Worm (Caenorhabditis elegans) whole organism, L4 larva: ENCODE results near the gene C06E4.8.
"Not testable (repeated sequence)": the region's sequence is repeated elsewhere in the genome, so short reads cannot be mapped to it uniquely, and the experiment has no call there.

ENCODE experiments used
- D1046.2 ChIP-seq: fragments of 200-800 bp; sonication (Bioruptor generic); IDR thresholded peaks from 2 replicates; pipeline ENCODE4 v1.3.6; 2022; ENCODE audit warnings: missing genetic modification characterization, missing compliant biosample characterization
- F10B5.3 ChIP-seq: sonication (generic microtip); optimal IDR thresholded peaks from 2 replicates; lab custom pipeline; 2016; ENCODE audit warnings: mild to moderate bottlenecking, missing genetic modification characterization, missing compliant biosample characterization
- F49E8.2 ChIP-seq: sonication (generic microtip); optimal IDR thresholded peaks from 2 replicates; lab custom pipeline; 2016; ENCODE audit warnings: missing compliant biosample characterization, mild to moderate bottlenecking, missing genetic modification characterization, borderline replicate concordance
- T26A8.4 ChIP-seq: fragments of 200-800 bp; sonication (Bioruptor generic); IDR thresholded peaks from 2 replicates; pipeline ENCODE4 v1.3.6; 2022; ENCODE audit warnings: missing genetic modification characterization, missing compliant biosample characterization
- ZK546.5 ChIP-seq, 2 experiments: sonication (generic microtip); optimal IDR thresholded peaks; 2 replicates each; lab custom pipeline; 2017; ENCODE audit warnings: missing biosample characterization in 2 of 2, missing genetic modification characterization in 2 of 2
- aha-1 ChIP-seq: fragments of 150-350 bp; peaks from one replicate; lab custom pipeline; 2014; ENCODE audit warnings: missing biosample characterization, missing genetic modification characterization
- attf-4 ChIP-seq: sonication (generic microtip); optimal IDR thresholded peaks from 3 replicates; lab custom pipeline; 2017; ENCODE audit warnings: missing biosample characterization, missing genetic modification characterization
- ceh-28 ChIP-seq: fragments of 150-350 bp; optimal IDR thresholded peaks from 2 replicates; lab custom pipeline; 2014; ENCODE audit warnings: missing biosample characterization, missing genetic modification reagents, missing genetic modification characterization
- ceh-82 ChIP-seq: sonication (generic microtip); optimal IDR thresholded peaks from 2 replicates; lab custom pipeline; 2017; ENCODE audit warnings: missing biosample characterization, missing genetic modification characterization
- daf-12 ChIP-seq: fragments of 150-350 bp; optimal IDR thresholded peaks from 2 replicates; lab custom pipeline; 2014; ENCODE audit warnings: missing biosample characterization, missing genetic modification reagents, missing genetic modification characterization
- daf-16 ChIP-seq, 3 experiments: sonication (generic microtip); optimal IDR thresholded peaks; 2 replicates each; lab custom pipeline; 2016 to 2017; ENCODE audit warnings: missing genetic modification characterization in 3 of 3, missing genetic modification reagents in 3 of 3, mild to moderate bottlenecking in 2 of 3, missing compliant biosample characterization in 2 of 3, missing biosample characterization in 1 of 3, moderate library complexity in 1 of 3
- dmd-6 ChIP-seq: fragments of 200-800 bp; sonication (Bioruptor generic); IDR thresholded peaks from 2 replicates; pipeline ENCODE4 v1.3.6; 2022; ENCODE audit warnings: missing genetic modification reagents, missing genetic modification characterization, missing compliant biosample characterization
- duxl-1 ChIP-seq: sonication (generic microtip); optimal IDR thresholded peaks from 2 replicates; lab custom pipeline; 2016; ENCODE audit warnings: mild to moderate bottlenecking, missing genetic modification characterization, moderate library complexity, missing compliant biosample characterization; ENCODE audit not compliant: poor library complexity
- dve-1 ChIP-seq: sonication (generic microtip); optimal IDR thresholded peaks from 2 replicates; lab custom pipeline; 2017; ENCODE audit warnings: antibody characterized with exemption, mild to moderate bottlenecking, missing genetic modification characterization, missing compliant biosample characterization; ENCODE audit not compliant: insufficient read depth
- egl-27 ChIP-seq: sonication (generic microtip); optimal IDR thresholded peaks from 3 replicates; lab custom pipeline; 2017; ENCODE audit warnings: missing biosample characterization, missing genetic modification reagents, missing genetic modification characterization
- egl-43 ChIP-seq: fragments of 200-800 bp; sonication (Bioruptor generic); IDR thresholded peaks from 2 replicates; pipeline ENCODE4 v1.3.6; 2022; ENCODE audit warnings: missing genetic modification reagents, missing genetic modification characterization, missing compliant biosample characterization
- fkh-10 ChIP-seq: fragments of 150-350 bp; optimal IDR thresholded peaks from 2 replicates; lab custom pipeline; 2014; ENCODE audit warnings: missing biosample characterization, missing genetic modification reagents, missing genetic modification characterization
- fos-1 ChIP-seq: fragments of 150-350 bp; optimal IDR thresholded peaks from 2 replicates; lab custom pipeline; 2014; ENCODE audit warnings: missing biosample characterization, missing genetic modification characterization
- hlh-11 ChIP-seq: fragments of 200-800 bp; sonication (Bioruptor generic); optimal IDR thresholded peaks from 2 replicates; lab custom pipeline; 2018; ENCODE audit warnings: mild to moderate bottlenecking, missing genetic modification characterization, missing compliant biosample characterization
- hlh-30 ChIP-seq: sonication (generic microtip); optimal IDR thresholded peaks from 2 replicates; lab custom pipeline; 2017; ENCODE audit warnings: antibody characterized with exemption, mild to moderate bottlenecking, missing genetic modification characterization, missing compliant biosample characterization; ENCODE audit not compliant: insufficient read depth
- lim-7 ChIP-seq: fragments of 200-800 bp; sonication (Bioruptor generic); IDR thresholded peaks from 2 replicates; pipeline ENCODE4 v1.3.6; 2022; ENCODE audit warnings: missing genetic modification characterization, missing compliant biosample characterization
- lin-39 ChIP-seq: fragments of 150-350 bp; optimal IDR thresholded peaks from 2 replicates; lab custom pipeline; 2014; ENCODE audit warnings: missing biosample characterization, missing genetic modification reagents, missing genetic modification characterization
- madf-5 ChIP-seq, 2 experiments: fragments of 200-800 bp; sonication (Bioruptor generic); IDR thresholded peaks; 2 replicates each; pipeline ENCODE4 v1.3.6; 2022; ENCODE audit warnings: missing compliant biosample characterization in 2 of 2, missing genetic modification characterization in 2 of 2
- mdl-1 ChIP-seq, 2 experiments: fragments of 150-350 bp in 1 of 2; sonication (generic microtip) in 1 of 2; optimal IDR thresholded peaks; 2 replicates each; lab custom pipeline; 2014 to 2017; ENCODE audit warnings: missing biosample characterization in 2 of 2, missing genetic modification characterization in 2 of 2
- mes-2 ChIP-seq: sonication (generic microtip); optimal IDR thresholded peaks from 2 replicates; lab custom pipeline; 2016; ENCODE audit warnings: missing genotype, mild to moderate bottlenecking, missing genetic modification characterization, missing compliant biosample characterization; ENCODE audit not compliant: poor library complexity, severe bottlenecking
- mxl-3 ChIP-seq: fragments of 200-800 bp; sonication (Bioruptor generic); optimal IDR thresholded peaks from 2 replicates; lab custom pipeline; 2018; ENCODE audit warnings: mild to moderate bottlenecking, missing genetic modification characterization, missing compliant biosample characterization
- nhr-102 ChIP-seq: sonication (generic microtip); optimal IDR thresholded peaks from 2 replicates; lab custom pipeline; 2016; ENCODE audit warnings: mild to moderate bottlenecking, missing genetic modification characterization, moderate library complexity, missing compliant biosample characterization
- nhr-28 ChIP-seq: fragments of 150-350 bp; optimal IDR thresholded peaks from 2 replicates; lab custom pipeline; 2014; ENCODE audit warnings: missing biosample characterization, missing genetic modification characterization
- nhr-6 ChIP-seq: fragments of 150-350 bp; optimal IDR thresholded peaks from 2 replicates; lab custom pipeline; 2014; ENCODE audit warnings: missing biosample characterization, missing genetic modification characterization
- nhr-77 ChIP-seq: fragments of 150-350 bp; optimal IDR thresholded peaks from 2 replicates; lab custom pipeline; 2014; ENCODE audit warnings: missing biosample characterization, missing genetic modification characterization
- pqm-1 ChIP-seq: sonication (generic microtip); optimal IDR thresholded peaks from 2 replicates; lab custom pipeline; 2017; ENCODE audit warnings: missing biosample characterization, missing genetic modification characterization
- skn-1 ChIP-seq: fragments of 150-350 bp; optimal IDR thresholded peaks from 2 replicates; lab custom pipeline; 2014; ENCODE audit warnings: missing biosample characterization, missing genetic modification characterization
- snpc-1.2 ChIP-seq: fragments of 200-800 bp; sonication (Bioruptor generic); IDR thresholded peaks from 2 replicates; pipeline ENCODE4 v1.3.6; 2022; ENCODE audit warnings: missing genetic modification reagents, missing genetic modification characterization, missing compliant biosample characterization
- tra-1 ChIP-seq: fragments of 200-800 bp; sonication (Bioruptor generic); IDR thresholded peaks from 2 replicates; pipeline ENCODE4 v1.3.6; 2022; ENCODE audit warnings: missing genetic modification reagents, missing genetic modification characterization, missing compliant biosample characterization
- zfp-2 ChIP-seq: sonication (generic microtip); optimal IDR thresholded peaks from 2 replicates; lab custom pipeline; 2016; ENCODE audit warnings: mild to moderate bottlenecking, missing genetic modification characterization, missing compliant biosample characterization
- ztf-11 ChIP-seq: fragments of 150-350 bp; optimal IDR thresholded peaks from 2 replicates; lab custom pipeline; 2014; ENCODE audit warnings: missing biosample characterization, missing genetic modification characterization

C06E4.8 gene

DNA sequence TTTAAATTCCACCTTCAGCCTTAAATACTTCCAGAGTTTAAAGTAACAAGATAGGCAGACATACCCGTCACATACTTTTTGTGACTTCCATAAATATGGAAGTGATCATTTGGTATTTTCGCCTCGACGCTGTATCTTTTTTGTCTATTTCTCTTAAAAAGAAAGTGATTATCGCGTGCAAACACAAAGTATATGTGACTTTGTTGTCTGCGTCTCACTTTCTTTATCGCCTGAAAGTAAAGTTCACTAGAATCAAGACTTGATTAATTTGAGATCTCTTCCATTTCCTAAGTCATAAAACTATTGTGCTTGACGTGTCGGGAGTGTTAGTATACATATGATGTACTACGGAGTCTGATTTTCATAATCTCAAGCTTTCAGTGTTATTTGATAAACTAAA, 27.4 kb downstream of the C06E4.8 start, which contains the start of gene C06E4.6:
C06E4.6 (minus strand) TSS at position 51 of the 400 bp plus-strand sequence.
- TF ChIP-seq egl-43 (GFP tag; lab: Robert Waterston, UW): no peak
- no peak for TF ChIP-seq skn-1 (tag; lab: Kevin White, UChicago)
- TF ChIP-seq attf-4: no peak
- no peak for TF ChIP-seq hlh-11 (tag; lab: Kevin White, UChicago)
- no peak for TF ChIP-seq F10B5.3
- no peak for TF ChIP-seq madf-5 (GFP tag; IDR thresholded peaks at IDR 0.05; lab: Robert Waterston, UW)
- peak in 1 of 2 experiments; percentile 66 for TF ChIP-seq mdl-1 (tag; optimal IDR thresholded peaks at IDR 0.05; lab: Kevin White, UChicago)
- TF ChIP-seq nhr-28 (tag; lab: Kevin White, UChicago): peak; percentile 96
- TF ChIP-seq ceh-28: no peak
- TF ChIP-seq dmd-6 (GFP tag; lab: Robert Waterston, UW): peak; percentile 82
- TF ChIP-seq pqm-1: peak; percentile 43
- no peak for TF ChIP-seq dve-1 (tag; lab: Kevin White, UChicago)
- TF ChIP-seq D1046.2 (GFP tag; lab: Robert Waterston, UW): no peak
- TF ChIP-seq lim-7: no peak
- no peak for TF ChIP-seq ceh-82 (tag; lab: Kevin White, UChicago)
- no peak for TF ChIP-seq daf-12 (tag; lab: Kevin White, UChicago)
- no peak for TF ChIP-seq tra-1
- no peak for TF ChIP-seq daf-16 (GFP tag; optimal IDR thresholded peaks at IDR 0.05; lab: Kevin White, UChicago)
- TF ChIP-seq daf-16 (tag; optimal IDR thresholded peaks at IDR 0.05; lab: Kevin White, UChicago): peak; percentile 23
- TF ChIP-seq fos-1 (tag; lab: Kevin White, UChicago): no peak
- TF ChIP-seq nhr-102: peak; percentile 92
- TF ChIP-seq ztf-11: no peak
- TF ChIP-seq hlh-30 (tag; lab: Kevin White, UChicago): peak; percentile 62
- no peak for TF ChIP-seq zfp-2
- no peak for TF ChIP-seq nhr-6 (tag; lab: Kevin White, UChicago)
- TF ChIP-seq duxl-1 (tag; lab: Kevin White, UChicago): no peak
- TF ChIP-seq snpc-1.2 (GFP tag; lab: Robert Waterston, UW): no peak
- TF ChIP-seq nhr-77 (tag; lab: Kevin White, UChicago): peak; percentile 7

ce11 chrIV:7254690-7255089, 31.0 kb downstream of the C06E4.8 start, which contains the start of gene C06E4.5:
C06E4.5 (plus strand) TSS chrIV:7254990.
- not testable (repeated sequence) for TF ChIP-seq ZK546.5 (tag; optimal IDR thresholded peaks at IDR 0.05; lab: Kevin White, UChicago); zfp-2; T26A8.4
- TF ChIP-seq, all 104 proteins: peak for 0; not testable (repeated sequence) for 104

DNA sequence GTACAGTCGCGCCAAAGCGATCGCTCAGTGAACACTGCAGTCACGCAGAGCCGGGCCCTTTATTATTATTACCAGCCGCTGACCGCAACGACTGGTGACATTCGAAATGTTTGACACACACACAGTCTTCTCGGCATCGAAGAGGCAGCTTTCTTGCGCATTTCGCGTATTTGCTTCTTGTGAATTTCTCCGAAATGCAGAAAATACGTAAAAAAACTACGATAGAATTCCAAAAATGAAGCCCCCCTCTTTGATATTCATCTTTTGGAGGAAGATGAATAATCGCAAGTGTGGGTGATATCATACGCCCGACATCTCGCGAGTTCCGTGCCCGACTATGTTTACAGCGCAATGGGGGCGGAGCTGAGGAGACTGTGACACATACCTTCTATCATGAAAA, 32.4 kb downstream of the C06E4.8 start:
- no peak for TF ChIP-seq egl-27
- peak; percentile 1 for TF ChIP-seq mes-2 (tag; lab: Kevin White, UChicago)
- peak; percentile 15 for TF ChIP-seq F49E8.2 (tag; lab: Kevin White, UChicago)
- TF ChIP-seq, all 104 proteins: peak for 2

ce11 chrIV:7250158-7250557, 35.5 kb downstream of the C06E4.8 start, which contains the start of gene D2024.18:
D2024.18 (plus strand) TSS chrIV:7250458.
- TF ChIP-seq F49E8.2 (tag; lab: Kevin White, UChicago) (no peak), mxl-3 (GFP tag; lab: Kevin White, UChicago) (no peak)

DNA sequence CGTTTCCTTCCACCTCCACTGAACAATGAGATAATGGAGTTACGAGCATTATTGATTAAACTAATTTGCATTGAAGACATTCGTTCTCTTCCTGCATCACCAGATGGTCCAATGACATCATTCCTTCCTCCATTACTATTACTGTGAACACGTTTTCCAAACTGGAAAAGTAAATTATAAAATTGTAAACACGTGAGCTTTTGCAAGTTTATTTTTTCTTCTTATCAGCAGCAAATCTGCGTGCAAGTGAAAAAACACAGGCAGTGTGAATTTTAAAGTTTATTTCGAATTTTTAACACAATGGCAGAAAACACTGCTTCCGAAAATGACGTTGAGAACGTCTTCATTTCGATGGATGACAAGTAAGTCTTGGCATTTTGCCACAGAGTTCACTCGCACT, 38.4 kb downstream of the C06E4.8 start, which contains the start of gene D2024.1:
D2024.1 (plus strand) TSS at position 301 of the 400 bp plus-strand sequence.
- TF ChIP-seq fkh-10 (GFP tag; lab: Kevin White, UChicago); aha-1 (tag; lab: Kevin White, UChicago); lin-39: not testable (repeated sequence)
- TF ChIP-seq, all 104 proteins: peak for 0; not testable (repeated sequence) for 104
